Fruit fly (Drosophila melanogaster): ENCODE data around the gene Ras64B.

DNA sequence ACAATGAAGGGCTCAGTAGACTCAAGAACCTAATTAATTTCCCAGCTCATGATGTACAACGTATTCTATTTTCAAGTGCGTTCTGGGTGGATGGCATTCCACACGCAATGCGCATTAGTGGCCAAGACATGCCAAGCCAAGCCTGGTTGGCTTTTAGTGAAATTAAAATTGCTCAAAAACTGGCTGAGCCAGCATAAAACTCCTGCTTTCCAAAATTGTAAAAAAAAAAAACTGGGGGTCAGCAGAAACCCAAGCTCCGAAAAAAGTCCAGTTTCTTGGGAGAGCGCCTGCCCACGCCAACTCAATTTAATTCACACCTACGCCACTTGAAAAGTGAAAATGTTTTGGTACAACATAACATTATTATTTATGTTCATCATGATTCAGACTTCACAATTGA, 20.5 kb upstream of the Ras64B start:
- TF ChIP-seq insv (optimal IDR thresholded peaks at IDR 0.05) (no peak), Myc (optimal IDR thresholded peaks at IDR 0.05) (no peak), psq (optimal IDR thresholded peaks at IDR 0.05) (no peak), Sin3A (optimal IDR thresholded peaks at IDR 0.05) (no peak), h (optimal IDR thresholded peaks at IDR 0.05) (no peak), ttk (optimal IDR thresholded peaks at IDR 0.05) (no peak)

Data from Kc167 (cell line).